Fruit fly (Drosophila melanogaster) whole organism, pupa: ENCODE measurements around the gene Rab9D.

ENCODE experiments used
- CG13204 ChIP-seq: fragments of 200-800 bp; sonication (Bioruptor generic); optimal IDR thresholded peaks from 2 replicates; lab custom pipeline; 2018; ENCODE audit warnings: missing biosample characterization, mild to moderate bottlenecking, missing genetic modification characterization, moderate library complexity
- CG8301 ChIP-seq: fragments of 200-800 bp; sonication (Bioruptor generic); optimal IDR thresholded peaks from 2 replicates; lab custom pipeline; 2018; ENCODE audit warnings: missing biosample characterization, mild to moderate bottlenecking, missing genetic modification characterization
- D1 ChIP-seq: fragments of 200-800 bp; sonication (Bioruptor generic); optimal IDR thresholded peaks from 2 replicates; lab custom pipeline; 2018; ENCODE audit warnings: missing biosample characterization, mild to moderate bottlenecking, missing genetic modification characterization, moderate library complexity
- EcR ChIP-seq: fragments of 200-800 bp; sonication (Bioruptor generic); optimal IDR thresholded peaks from 3 replicates; lab custom pipeline; 2019; ENCODE audit warnings: missing biosample characterization, missing genetic modification characterization, mild to moderate bottlenecking, moderate library complexity, missing genetic modification reagents

dm6 chrX:10618491-10618890 lies 29.6 kb downstream of the Rab9D start:
- TF ChIP-seq CG13204 (GFP tag; lab: Kevin White, UChicago) (no peak), CG8301 (no peak), EcR (GFP tag; lab: Kevin White, UChicago) (no peak), D1 (tag; lab: Kevin White, UChicago) (no peak)
